3 fruit fly cellular contexts compared by ENCODE assay signal in genomic region chr3L:11728147-11728546, dm6.
TF ChIP-seq lines count a peak whose summit lies in the region.

Gene sunn, plus strand, starts transcription at chr3L:11728348.

- TF ChIP-seq CTCF in whole organism, embryonic (GFP tag; optimal IDR thresholded peaks at IDR 0.05; lab: Kevin White, UChicago): no peak

TF ChIP-seq in whole organism, adult, 20 proteins besides CTCF, POLR2A, EP300 and RAD21:
- TF ChIP-seq kay (GFP tag; lab: Kevin White, UChicago; ENCODE audit: borderline replicate concordance) (peak; percentile 86), ovo (GFP tag; optimal IDR thresholded peaks at IDR 0.05; lab: Kevin White, UChicago) (no peak)

TF ChIP-seq in whole organism, embryonic, 481 proteins besides CTCF, POLR2A, EP300 and RAD21:
- TF ChIP-seq CG13296 (GFP tag; optimal IDR thresholded peaks at IDR 0.05; lab: Kevin White, UChicago) (no peak), Med (GFP tag; lab: Kevin White, UChicago) (no peak), Bdp1 (GFP tag; optimal IDR thresholded peaks at IDR 0.05; lab: Kevin White, UChicago) (no peak), BEAF-32 (GFP tag; optimal IDR thresholded peaks at IDR 0.05; lab: Kevin White, UChicago) (peak; percentile 10), pum (GFP tag; optimal IDR thresholded peaks at IDR 0.05; lab: Kevin White, UChicago) (no peak), Nf-YA (GFP tag; IDR thresholded peaks at IDR 0.05; lab: Robert Waterston, UW) (no peak), chinmo (GFP tag; IDR thresholded peaks at IDR 0.05; lab: Robert Waterston, UW; ENCODE audit: partially characterized antibody) (no peak), CG4424 (GFP tag; optimal IDR thresholded peaks at IDR 0.05; lab: Kevin White, UChicago) (no peak), Lhr (GFP tag; optimal IDR thresholded peaks at IDR 0.05; lab: Kevin White, UChicago) (no peak), zfh1 (GFP tag; IDR thresholded peaks at IDR 0.05; lab: Robert Waterston, UW) (no peak), Dp (GFP tag; optimal IDR thresholded peaks at IDR 0.05; lab: Kevin White, UChicago) (peak; percentile 65), CG3065 (GFP tag; optimal IDR thresholded peaks at IDR 0.05; lab: Kevin White, UChicago) (no peak), Myb (GFP tag; optimal IDR thresholded peaks at IDR 0.05; lab: Kevin White, UChicago) (peak; percentile 3), Doc2 (GFP tag; IDR thresholded peaks at IDR 0.05; lab: Robert Waterston, UW) (no peak), CG8281 (tag; optimal IDR thresholded peaks at IDR 0.05; lab: Kevin White, UChicago) (no peak), E2f2 (GFP tag; IDR thresholded peaks at IDR 0.05; lab: Robert Waterston, UW) (peak; percentile 80), CG8924 (tag; optimal IDR thresholded peaks at IDR 0.05; lab: Kevin White, UChicago) (no peak), CG2120 (GFP tag; optimal IDR thresholded peaks at IDR 0.05; lab: Kevin White, UChicago) (no peak), salm (tag; optimal IDR thresholded peaks at IDR 0.05; lab: Kevin White, UChicago) (no peak), Hr78 (GFP tag; optimal IDR thresholded peaks at IDR 0.05; lab: Kevin White, UChicago) (peak in 1 of 2 experiments; percentile 80), Ptx1 (GFP tag; IDR thresholded peaks at IDR 0.05; lab: Robert Waterston, UW) (no peak), CG10267 (tag; optimal IDR thresholded peaks at IDR 0.05; lab: Kevin White, UChicago) (peak; percentile 73), CG12769 (tag; optimal IDR thresholded peaks at IDR 0.05; lab: Kevin White, UChicago) (no peak), CG11247 (GFP tag; IDR thresholded peaks at IDR 0.05; lab: Robert Waterston, UW) (no peak), grau (tag; optimal IDR thresholded peaks at IDR 0.05; lab: Kevin White, UChicago) (no peak), CG9817 (tag; optimal IDR thresholded peaks at IDR 0.05; lab: Kevin White, UChicago) (no peak), bcd (GFP tag; optimal IDR thresholded peaks at IDR 0.05; lab: Kevin White, UChicago) (no peak), Ets97D (GFP tag; optimal IDR thresholded peaks at IDR 0.05; lab: Kevin White, UChicago) (peak; percentile 20), CG11696 (GFP tag; IDR thresholded peaks at IDR 0.05; lab: Robert Waterston, UW) (no peak), Dip2 (GFP tag; IDR thresholded peaks at IDR 0.05; lab: Robert Waterston, UW) (no peak), eyg (GFP tag; optimal IDR thresholded peaks at IDR 0.05; lab: Kevin White, UChicago) (no peak), Ets65A (GFP tag; lab: Kevin White, UChicago) (no peak), nom (GFP tag; optimal IDR thresholded peaks at IDR 0.05; lab: Kevin White, UChicago) (no peak), disco-r (GFP tag; optimal IDR thresholded peaks at IDR 0.05; lab: Kevin White, UChicago) (no peak), bbx (GFP tag; IDR thresholded peaks at IDR 0.05; lab: Robert Waterston, UW; ENCODE audit: partially characterized antibody) (peak; percentile 12; the same call in 1 of the 2 replicates), pzg (GFP tag; optimal IDR thresholded peaks at IDR 0.05; lab: Kevin White, UChicago) (peak; percentile 1), stwl (tag; optimal IDR thresholded peaks at IDR 0.05; lab: Kevin White, UChicago) (peak; percentile 52), NfI (GFP tag; optimal IDR thresholded peaks at IDR 0.05; lab: Kevin White, UChicago) (no peak), CG34422 (GFP tag; IDR thresholded peaks at IDR 0.05; lab: Robert Waterston, UW) (no peak), Dref (GFP tag; IDR thresholded peaks at IDR 0.05; lab: Robert Waterston, UW) (peak; percentile 59), bowl (GFP tag; IDR thresholded peaks at IDR 0.05; lab: Robert Waterston, UW) (no peak), CG1603 (tag; optimal IDR thresholded peaks at IDR 0.05; lab: Kevin White, UChicago) (no peak), HHEX (GFP tag; optimal IDR thresholded peaks at IDR 0.05; lab: Kevin White, UChicago) (no peak), CG12219 (GFP tag; optimal IDR thresholded peaks at IDR 0.05; lab: Kevin White, UChicago) (no peak)

TF ChIP-seq in whole organism, prepupa, 60 proteins besides CTCF, POLR2A, EP300 and RAD21:
- TF ChIP-seq CG10631 (GFP tag; optimal IDR thresholded peaks at IDR 0.05; lab: Kevin White, UChicago) (no peak), svp (GFP tag; lab: Kevin White, UChicago) (peak; percentile 42)
